Fruit fly (Drosophila melanogaster) whole organism, pupa: ENCODE data around the gene CG7164.

ENCODE experiments used
- CG10348 ChIP-seq: fragments of 200-800 bp; sonication (Bioruptor generic); IDR thresholded peaks from 2 replicates; pipeline ENCODE4 v1.3.6; 2022; ENCODE audit warnings: missing biosample characterization, missing genetic modification characterization
- CG12605 ChIP-seq: fragments of 200-800 bp; sonication (Bioruptor generic); IDR thresholded peaks from 2 replicates; pipeline ENCODE4 v1.3.6; 2022; ENCODE audit warnings: missing biosample characterization, missing genetic modification characterization
- CG13204 ChIP-seq: fragments of 200-800 bp; sonication (Bioruptor generic); optimal IDR thresholded peaks from 2 replicates; lab custom pipeline; 2018; ENCODE audit warnings: missing biosample characterization, mild to moderate bottlenecking, missing genetic modification characterization, moderate library complexity
- CG14655 ChIP-seq: fragments of 200-800 bp; sonication (Bioruptor generic); optimal IDR thresholded peaks from 3 replicates; lab custom pipeline; 2017; ENCODE audit warnings: mild to moderate bottlenecking, missing biosample characterization, missing genetic modification reagents, missing genetic modification characterization
- CG15710 ChIP-seq: fragments of 200-800 bp; sonication (Bioruptor generic); optimal IDR thresholded peaks from 2 replicates; lab custom pipeline; 2018; ENCODE audit warnings: missing biosample characterization, mild to moderate bottlenecking, missing genetic modification characterization, moderate library complexity
- CG17806 ChIP-seq: fragments of 200-800 bp; sonication (Bioruptor generic); optimal IDR thresholded peaks from 2 replicates; lab custom pipeline; 2018; ENCODE audit warnings: missing biosample characterization, mild to moderate bottlenecking, missing genetic modification characterization, moderate library complexity
- CG32121 ChIP-seq: fragments of 200-800 bp; sonication (Bioruptor generic); IDR thresholded peaks from 2 replicates; pipeline ENCODE4 v1.3.6; 2022; ENCODE audit warnings: missing biosample characterization, missing genetic modification characterization
- CG34367 ChIP-seq: fragments of 200-800 bp; sonication (Bioruptor generic); optimal IDR thresholded peaks from 2 replicates; lab custom pipeline; 2018; ENCODE audit warnings: missing biosample characterization, mild to moderate bottlenecking, missing genetic modification characterization
- CG4496 ChIP-seq: fragments of 200-800 bp; sonication (Bioruptor generic); IDR thresholded peaks from 3 replicates; pipeline ENCODE4 v1.3.6; 2022; ENCODE audit warnings: missing biosample characterization, missing genetic modification characterization
- CG8159 ChIP-seq: fragments of 200-800 bp; sonication (Bioruptor generic); optimal IDR thresholded peaks from 3 replicates; lab custom pipeline; 2018; ENCODE audit warnings: missing biosample characterization, mild to moderate bottlenecking, missing genetic modification characterization, moderate library complexity
- CG8301 ChIP-seq: fragments of 200-800 bp; sonication (Bioruptor generic); optimal IDR thresholded peaks from 2 replicates; lab custom pipeline; 2018; ENCODE audit warnings: missing biosample characterization, mild to moderate bottlenecking, missing genetic modification characterization
- CG9948 ChIP-seq: fragments of 200-800 bp; sonication (Bioruptor generic); optimal IDR thresholded peaks from 2 replicates; lab custom pipeline; 2018; ENCODE audit warnings: missing biosample characterization, mild to moderate bottlenecking, missing genetic modification characterization, moderate library complexity
- D1 ChIP-seq: fragments of 200-800 bp; sonication (Bioruptor generic); optimal IDR thresholded peaks from 2 replicates; lab custom pipeline; 2018; ENCODE audit warnings: missing biosample characterization, mild to moderate bottlenecking, missing genetic modification characterization, moderate library complexity
- EcR ChIP-seq: fragments of 200-800 bp; sonication (Bioruptor generic); optimal IDR thresholded peaks from 3 replicates; lab custom pipeline; 2019; ENCODE audit warnings: missing biosample characterization, missing genetic modification characterization, mild to moderate bottlenecking, moderate library complexity, missing genetic modification reagents
- Ets98B ChIP-seq: fragments of 200-800 bp; sonication (Bioruptor generic); IDR thresholded peaks from 2 replicates; pipeline ENCODE4 v1.3.6; 2022; ENCODE audit warnings: missing biosample characterization, missing genetic modification characterization
- Pif1A ChIP-seq: fragments of 200-800 bp; sonication (Bioruptor generic); optimal IDR thresholded peaks from 3 replicates; lab custom pipeline; 2016; ENCODE audit warnings: missing biosample characterization, missing genetic modification characterization
- Pif1B ChIP-seq: fragments of 200-800 bp; sonication (Bioruptor generic); optimal IDR thresholded peaks from 3 replicates; lab custom pipeline; 2016; ENCODE audit warnings: missing biosample characterization, missing genetic modification characterization
- Snoo ChIP-seq: fragments of 200-800 bp; sonication (Bioruptor generic); optimal IDR thresholded peaks from 3 replicates; lab custom pipeline; 2017; ENCODE audit warnings: missing biosample characterization, mild to moderate bottlenecking, missing genetic modification characterization, inconsistent platforms
- fd96Ca ChIP-seq: fragments of 200-800 bp; sonication (Bioruptor generic); IDR thresholded peaks from 3 replicates; pipeline ENCODE4 v1.3.6; 2022; ENCODE audit warnings: missing biosample characterization, missing genetic modification characterization
- gl ChIP-seq: fragments of 200-800 bp; sonication (Bioruptor generic); optimal IDR thresholded peaks from 2 replicates; lab custom pipeline; 2018; ENCODE audit warnings: missing biosample characterization, mild to moderate bottlenecking, missing genetic modification characterization
- rn ChIP-seq: fragments of 200-800 bp; sonication (Bioruptor generic); IDR thresholded peaks from 2 replicates; pipeline ENCODE4 v1.3.6; 2022; ENCODE audit warnings: missing biosample characterization, missing genetic modification characterization

The CG7164 gene

dm6 chr2L:7788952-7789466, 7.7 kb downstream of the CG7164 start:
- TF ChIP-seq Ets98B (GFP tag; lab: Robert Waterston, UW), result peak; percentile 9; the same call in 1 of the 2 replicates
- TF ChIP-seq Snoo (tag; lab: Kevin White, UChicago), result no peak
- no peak for TF ChIP-seq Pif1A (GFP tag; lab: Kevin White, UChicago)
- no peak for TF ChIP-seq D1 (tag; lab: Kevin White, UChicago)
- no peak for TF ChIP-seq CG8159 (tag; lab: Kevin White, UChicago)
- no peak for TF ChIP-seq rn (GFP tag; lab: Robert Waterston, UW)
- TF ChIP-seq CG8301 (tag; lab: Kevin White, UChicago), result no peak
- TF ChIP-seq CG9948 (tag; lab: Kevin White, UChicago), result no peak
- TF ChIP-seq CG4496, result no peak

dm6 chr2L:7790081-7790447, 8.8 kb downstream of the CG7164 start:
- no peak for TF ChIP-seq CG10348 (GFP tag; lab: Robert Waterston, UW)

- peak; percentile 52 for TF ChIP-seq EcR (GFP tag; lab: Kevin White, UChicago)
- no peak for TF ChIP-seq rn (GFP tag; lab: Robert Waterston, UW)
- TF ChIP-seq CG10348 (GFP tag; lab: Robert Waterston, UW), result no peak
- no peak for TF ChIP-seq CG8301 (tag; lab: Kevin White, UChicago)
- TF ChIP-seq CG8159 (tag; lab: Kevin White, UChicago), result peak; percentile 46
- no peak; the same call in 1 of the 2 replicates for TF ChIP-seq Ets98B (GFP tag; lab: Robert Waterston, UW)
- no peak for TF ChIP-seq CG32121 (GFP tag; lab: Robert Waterston, UW)
- no peak for TF ChIP-seq Pif1B (GFP tag; lab: Kevin White, UChicago)
- peak; percentile 67 for TF ChIP-seq CG13204
- TF ChIP-seq CG9948 (tag; lab: Kevin White, UChicago), result no peak
- TF ChIP-seq Pif1A (GFP tag; lab: Kevin White, UChicago), result no peak
- TF ChIP-seq gl (tag; lab: Kevin White, UChicago), result no peak
- peak; percentile 37; the same call in 1 of the 3 replicates for TF ChIP-seq CG4496
- TF ChIP-seq CG14655 (GFP tag; lab: Kevin White, UChicago), result peak; percentile 20
- TF ChIP-seq Snoo (tag; lab: Kevin White, UChicago), result peak; percentile 25
- TF ChIP-seq CG34367, result no peak
- 0 out of 2 replicates have a peak, but pooled peaks have one; percentile 11 for TF ChIP-seq CG12605 (GFP tag; lab: Robert Waterston, UW)
- no peak for TF ChIP-seq D1 (tag; lab: Kevin White, UChicago)
- TF ChIP-seq fd96Ca, result peak; percentile 13; the same call in 1 of the 3 replicates
- no peak for TF ChIP-seq CG15710 (tag; lab: Kevin White, UChicago)
- TF ChIP-seq CG17806 (tag; lab: Kevin White, UChicago), result no peak
Observed at dm6 chr2L:7790448-7791355, 9.4 kb downstream of the CG7164 start, which contains the start of gene CG7149. Gene CG7149, minus strand, starts transcription at chr2L:7790557.

- TF ChIP-seq CG32121 (GFP tag; lab: Robert Waterston, UW) (no peak), CG15710 (tag; lab: Kevin White, UChicago) (no peak), fd96Ca (no peak), D1 (tag; lab: Kevin White, UChicago) (no peak), Snoo (tag; lab: Kevin White, UChicago) (no peak), CG8301 (tag; lab: Kevin White, UChicago) (no peak), CG9948 (tag; lab: Kevin White, UChicago) (no peak), Pif1B (GFP tag; lab: Kevin White, UChicago) (no peak), CG14655 (GFP tag; lab: Kevin White, UChicago) (no peak)
Observed at dm6 chr2L:7791356-7791738, 10.1 kb downstream of the CG7164 start.

dm6 chr2L:7794689-7795475, 13.6 kb downstream of the CG7164 start:
- no peak for TF ChIP-seq CG10348 (GFP tag; lab: Robert Waterston, UW)
- TF ChIP-seq CG15710 (tag; lab: Kevin White, UChicago), result no peak
- TF ChIP-seq Pif1A (GFP tag; lab: Kevin White, UChicago), result no peak
- no peak for TF ChIP-seq CG32121 (GFP tag; lab: Robert Waterston, UW)
- TF ChIP-seq CG14655 (GFP tag; lab: Kevin White, UChicago), result no peak
- TF ChIP-seq Snoo (tag; lab: Kevin White, UChicago), result no peak

dm6 chr2L:7795859-7796258, 14.6 kb downstream of the CG7164 start, which contains the start of gene LKRSDH:
Gene LKRSDH, minus strand, starts transcription at chr2L:7795959.
- TF ChIP-seq CG9948 (tag; lab: Kevin White, UChicago), result no peak
- no peak for TF ChIP-seq Pif1B (GFP tag; lab: Kevin White, UChicago)
- TF ChIP-seq Snoo (tag; lab: Kevin White, UChicago), result no peak
- no peak for TF ChIP-seq fd96Ca
- no peak for TF ChIP-seq Ets98B (GFP tag; lab: Robert Waterston, UW)
- no peak for TF ChIP-seq CG14655 (GFP tag; lab: Kevin White, UChicago)
- TF ChIP-seq CG34367, result no peak
- TF ChIP-seq CG15710 (tag; lab: Kevin White, UChicago), result no peak
- 0 out of 2 replicates have a peak, but pooled peaks have one; percentile 17 for TF ChIP-seq CG32121 (GFP tag; lab: Robert Waterston, UW)
